Worm (Caenorhabditis elegans): ENCODE results near the gene twk-49.

ce11 chrII:6476655-6477054 is 22.3 kb downstream of the twk-49 start, which contains the start of gene T28D9.4:
- TF ChIP-seq tab-1 (GFP tag; IDR thresholded peaks at IDR 0.05) (no peak), flt-1 (GFP tag; IDR thresholded peaks at IDR 0.05) (no peak), ref-1 (GFP tag; conservative IDR thresholded peaks at IDR 0.05) (no peak), klf-2 (GFP tag; conservative IDR thresholded peaks at IDR 0.05) (no peak), med-1 (GFP tag; optimal IDR thresholded peaks at IDR 0.05; ENCODE audit: insufficient read depth) (no peak), ztf-29 (GFP tag; IDR thresholded peaks at IDR 0.05) (no peak), T22C8.4 (GFP tag; IDR thresholded peaks at IDR 0.05) (no peak)

Measured in whole organism, midembryonic.